Fruit fly (Drosophila melanogaster) whole organism, prepupa: Measurements from ENCODE around the gene Proc-R.

Source experiments
- CG10631 ChIP-seq: fragments of 200-800 bp; sonication (Bioruptor generic); optimal IDR thresholded peaks from 2 replicates; lab custom pipeline; 2016; ENCODE audit warnings: missing biosample characterization, missing genetic modification characterization
- CG10669 ChIP-seq: fragments of 200-800 bp; sonication (Bioruptor generic); optimal IDR thresholded peaks from 3 replicates; lab custom pipeline; 2018; ENCODE audit warnings: missing biosample characterization, mild to moderate bottlenecking, missing genetic modification characterization, moderate library complexity
- CG11294 ChIP-seq: fragments of 200-800 bp; sonication (Bioruptor generic); IDR thresholded peaks from 2 replicates; pipeline ENCODE4 v1.3.6; 2022; ENCODE audit warnings: missing biosample characterization, missing genetic modification characterization
- CG11762 ChIP-seq: fragments of 200-800 bp; sonication (Bioruptor generic); optimal IDR thresholded peaks from 3 replicates; lab custom pipeline; 2016; ENCODE audit warnings: missing biosample characterization, missing genetic modification characterization; ENCODE audit not compliant: insufficient read depth
- CG11902 ChIP-seq: fragments of 200-800 bp; sonication (Bioruptor generic); optimal IDR thresholded peaks from 3 replicates; lab custom pipeline; 2016; ENCODE audit warnings: missing biosample characterization, missing genetic modification characterization
- CG15336 ChIP-seq: fragments of 200-800 bp; sonication (Bioruptor generic); IDR thresholded peaks from 2 replicates; pipeline ENCODE4 v1.3.6; 2022; ENCODE audit warnings: missing biosample characterization, missing genetic modification characterization
- CG1621 ChIP-seq: fragments of 200-800 bp; sonication (Bioruptor generic); optimal IDR thresholded peaks from 3 replicates; lab custom pipeline; 2018; ENCODE audit warnings: missing biosample characterization, mild to moderate bottlenecking, missing genetic modification characterization
- CG16779 ChIP-seq: fragments of 200-800 bp; sonication (Bioruptor generic); optimal IDR thresholded peaks from 3 replicates; lab custom pipeline; 2017; ENCODE audit warnings: missing biosample characterization, mild to moderate bottlenecking, missing genetic modification characterization
- CG3032 ChIP-seq: fragments of 200-800 bp; optimal IDR thresholded peaks from 2 replicates; lab custom pipeline; 2019; ENCODE audit warnings: missing biosample characterization, mild to moderate bottlenecking, missing genetic modification characterization, moderate library complexity
- CG32006 ChIP-seq: fragments of 200-800 bp; sonication (Bioruptor generic); optimal IDR thresholded peaks from 3 replicates; lab custom pipeline; 2017; ENCODE audit warnings: missing biosample characterization, mild to moderate bottlenecking, missing genetic modification characterization
- CG34406 ChIP-seq: fragments of 200-800 bp; sonication (Bioruptor generic); optimal IDR thresholded peaks from 3 replicates; lab custom pipeline; 2016; ENCODE audit warnings: missing biosample characterization, missing genetic modification characterization
- CG3919 ChIP-seq: fragments of 200-800 bp; sonication (Bioruptor generic); optimal IDR thresholded peaks from 3 replicates; lab custom pipeline; 2016; ENCODE audit warnings: missing biosample characterization, missing genetic modification characterization
- CG4318 ChIP-seq: fragments of 200-800 bp; sonication (Bioruptor generic); optimal IDR thresholded peaks from 3 replicates; lab custom pipeline; 2017; ENCODE audit warnings: missing biosample characterization, mild to moderate bottlenecking, missing genetic modification characterization
- CG6276 ChIP-seq: fragments of 200-800 bp; sonication (Bioruptor generic); optimal IDR thresholded peaks from 2 replicates; lab custom pipeline; 2017; ENCODE audit warnings: missing biosample characterization, mild to moderate bottlenecking, missing genetic modification characterization
- CG6808 ChIP-seq: fragments of 200-800 bp; sonication (Bioruptor generic); optimal IDR thresholded peaks from 3 replicates; lab custom pipeline; 2017; ENCODE audit warnings: missing biosample characterization, missing genetic modification characterization, mild to moderate bottlenecking, moderate library complexity, missing genetic modification reagents
- CG7368 ChIP-seq: fragments of 200-800 bp; sonication (Bioruptor generic); optimal IDR thresholded peaks from 3 replicates; lab custom pipeline; 2016; ENCODE audit warnings: missing biosample characterization, missing genetic modification characterization
- CG8119 ChIP-seq: fragments of 200-800 bp; sonication (Bioruptor generic); IDR thresholded peaks from 3 replicates; pipeline ENCODE4 v1.3.6; 2022; ENCODE audit warnings: missing biosample characterization, missing genetic modification characterization
- CG8319 ChIP-seq: fragments of 200-800 bp; sonication (Bioruptor generic); optimal IDR thresholded peaks from 3 replicates; lab custom pipeline; 2016; ENCODE audit warnings: missing biosample characterization, missing genetic modification characterization
- CG9139 ChIP-seq: fragments of 200-800 bp; sonication (Bioruptor generic); optimal IDR thresholded peaks from 3 replicates; lab custom pipeline; 2017; ENCODE audit warnings: missing biosample characterization, mild to moderate bottlenecking, missing genetic modification characterization
- Eip75B ChIP-seq: fragments of 200-800 bp; sonication (Bioruptor generic); optimal IDR thresholded peaks from 3 replicates; lab custom pipeline; 2016; ENCODE audit warnings: missing biosample characterization, missing genetic modification characterization
- Eip78C ChIP-seq: fragments of 200-800 bp; sonication (Bioruptor generic); peaks from one replicate; lab custom pipeline; 2016; ENCODE audit warnings: missing biosample characterization, missing genetic modification characterization
- Ets21C ChIP-seq: fragments of 200-800 bp; sonication (Bioruptor generic); optimal IDR thresholded peaks from 3 replicates; lab custom pipeline; 2016; ENCODE audit warnings: missing biosample characterization, missing genetic modification characterization
- Ets96B ChIP-seq: fragments of 200-800 bp; optimal IDR thresholded peaks from 2 replicates; lab custom pipeline; 2019; ENCODE audit warnings: missing biosample characterization, mild to moderate bottlenecking, missing genetic modification characterization, moderate library complexity
- Gug ChIP-seq: fragments of 200-800 bp; sonication (Bioruptor generic); IDR thresholded peaks from 2 replicates; pipeline ENCODE4 v1.3.6; 2022; ENCODE audit warnings: missing biosample characterization, missing genetic modification characterization
- Hr38 ChIP-seq: sonication (Bioruptor generic); optimal IDR thresholded peaks from 2 replicates; lab custom pipeline; 2016; ENCODE audit warnings: missing biosample characterization, missing genetic modification characterization
- Hr39 ChIP-seq: fragments of 200-800 bp; sonication (Bioruptor generic); optimal IDR thresholded peaks from 2 replicates; lab custom pipeline; 2016; ENCODE audit warnings: missing biosample characterization, missing genetic modification characterization
- Lpt ChIP-seq: fragments of 200-800 bp; sonication (Bioruptor generic); optimal IDR thresholded peaks from 3 replicates; lab custom pipeline; 2016; ENCODE audit warnings: missing biosample characterization, missing genetic modification characterization
- Met ChIP-seq: fragments of 200-800 bp; sonication (Bioruptor generic); optimal IDR thresholded peaks from 3 replicates; lab custom pipeline; 2016; ENCODE audit warnings: missing biosample characterization, missing genetic modification characterization
- OdsH ChIP-seq: fragments of 200-800 bp; sonication (Bioruptor generic); optimal IDR thresholded peaks from 3 replicates; lab custom pipeline; 2016; ENCODE audit warnings: missing biosample characterization, missing genetic modification characterization
- Smox ChIP-seq: fragments of 200-800 bp; sonication (Bioruptor generic); optimal IDR thresholded peaks from 3 replicates; lab custom pipeline; 2016; ENCODE audit warnings: missing biosample characterization, missing genetic modification characterization
- Sox14 ChIP-seq: fragments of 200-800 bp; sonication (Bioruptor generic); optimal IDR thresholded peaks from 3 replicates; lab custom pipeline; 2016; ENCODE audit warnings: missing biosample characterization, missing genetic modification characterization
- achi ChIP-seq: fragments of 200-800 bp; sonication (Bioruptor generic); optimal IDR thresholded peaks from 3 replicates; lab custom pipeline; 2016; ENCODE audit warnings: missing biosample characterization, missing genetic modification characterization
- acj6 ChIP-seq: fragments of 200-800 bp; sonication (Bioruptor generic); optimal IDR thresholded peaks from 3 replicates; lab custom pipeline; 2016; ENCODE audit warnings: missing biosample characterization, missing genetic modification characterization
- cyc ChIP-seq: fragments of 200-800 bp; sonication (Bioruptor generic); optimal IDR thresholded peaks from 3 replicates; lab custom pipeline; 2016; ENCODE audit warnings: missing biosample characterization, missing genetic modification characterization
- dac ChIP-seq: fragments of 200-800 bp; sonication (Bioruptor generic); optimal IDR thresholded peaks from 2 replicates; lab custom pipeline; 2017; ENCODE audit warnings: missing biosample characterization, mild to moderate bottlenecking, missing genetic modification characterization
- dsx ChIP-seq: fragments of 200-800 bp; optimal IDR thresholded peaks from 3 replicates; lab custom pipeline; 2019; ENCODE audit warnings: missing biosample characterization, mild to moderate bottlenecking, missing genetic modification characterization, moderate library complexity; ENCODE audit not compliant: poor library complexity, severe bottlenecking
- esn ChIP-seq: fragments of 200-800 bp; sonication (Bioruptor generic); optimal IDR thresholded peaks from 2 replicates; lab custom pipeline; 2016; ENCODE audit warnings: missing biosample characterization, mild to moderate bottlenecking, missing genetic modification characterization, moderate library complexity
- fd85E ChIP-seq: fragments of 200-800 bp; sonication (Bioruptor generic); optimal IDR thresholded peaks from 3 replicates; lab custom pipeline; 2016; ENCODE audit warnings: missing biosample characterization, missing genetic modification characterization
- fkh ChIP-seq: fragments of 200-800 bp; sonication (Bioruptor generic); optimal IDR thresholded peaks from 3 replicates; lab custom pipeline; 2017; ENCODE audit warnings: missing biosample characterization, mild to moderate bottlenecking, missing genetic modification characterization, moderate library complexity
- lz ChIP-seq: fragments of 200-800 bp; sonication (Bioruptor generic); optimal IDR thresholded peaks from 3 replicates; lab custom pipeline; 2016; ENCODE audit warnings: missing biosample characterization, missing genetic modification characterization
- net ChIP-seq: fragments of 200-800 bp; sonication (Bioruptor generic); optimal IDR thresholded peaks from 3 replicates; lab custom pipeline; 2016; ENCODE audit warnings: missing biosample characterization, missing genetic modification characterization
- pdm3 ChIP-seq: fragments of 200-800 bp; sonication (Bioruptor generic); optimal IDR thresholded peaks from 3 replicates; lab custom pipeline; 2016; ENCODE audit warnings: missing biosample characterization, missing genetic modification characterization
- salr ChIP-seq, 2 experiments: fragments of 200-800 bp; sonication (Bioruptor generic); optimal IDR thresholded peaks; 3 replicates each; lab custom pipeline; 2016 to 2018; ENCODE audit warnings: missing biosample characterization in 2 of 2, missing genetic modification characterization in 2 of 2, mild to moderate bottlenecking in 1 of 2
- spab ChIP-seq: fragments of 200-800 bp; sonication (Bioruptor generic); optimal IDR thresholded peaks from 2 replicates; lab custom pipeline; 2017; ENCODE audit warnings: missing biosample characterization, mild to moderate bottlenecking, missing genetic modification characterization, missing genetic modification reagents
- ss ChIP-seq, 2 experiments: fragments of 200-800 bp; sonication (Bioruptor generic); optimal IDR thresholded peaks; 2 replicates in 1 of 2; 3 replicates in 1 of 2; lab custom pipeline; 2017 to 2018; ENCODE audit warnings: mild to moderate bottlenecking in 2 of 2, missing biosample characterization in 2 of 2, missing genetic modification characterization in 2 of 2, moderate library complexity in 1 of 2
- topi ChIP-seq: fragments of 200-800 bp; sonication (Bioruptor generic); optimal IDR thresholded peaks from 3 replicates; lab custom pipeline; 2016; ENCODE audit warnings: missing biosample characterization, missing genetic modification characterization
- vri ChIP-seq: fragments of 200-800 bp; sonication (Bioruptor generic); optimal IDR thresholded peaks from 3 replicates; lab custom pipeline; 2016; ENCODE audit warnings: missing biosample characterization, mild to moderate bottlenecking, missing genetic modification characterization

The Proc-R gene

DNA sequence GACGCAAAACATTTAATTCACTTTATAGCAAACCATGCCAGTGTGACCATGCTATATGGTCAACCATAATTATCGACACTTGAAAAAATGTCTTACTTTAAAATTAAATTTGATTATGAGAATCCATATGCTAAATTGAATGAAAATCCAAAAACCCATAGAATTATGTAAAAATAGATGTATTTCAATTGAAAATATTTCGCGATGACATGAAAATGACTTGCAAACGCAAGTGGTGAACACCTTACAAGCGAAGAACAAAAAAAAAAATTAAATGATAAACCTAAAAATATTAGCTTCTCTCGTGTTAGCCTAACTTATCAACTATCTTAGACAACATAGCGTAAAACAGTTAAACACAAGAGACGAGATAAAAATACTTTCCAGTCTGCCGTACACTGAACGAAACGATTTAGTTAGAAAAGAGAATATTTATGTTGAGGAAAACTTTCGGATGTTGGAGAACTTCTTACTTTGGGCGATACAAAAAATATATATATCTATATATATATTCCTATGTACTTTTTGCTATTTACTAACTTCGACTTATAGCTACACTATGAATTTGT lies 27.8 kb upstream of the Proc-R start (continued):
- no peak for TF ChIP-seq dsx (GFP tag; lab: Kevin White, UChicago)
- peak; percentile 67 for TF ChIP-seq CG32006 (GFP tag; lab: Kevin White, UChicago)
- no peak for TF ChIP-seq CG7368 (GFP tag; lab: Kevin White, UChicago)
- TF ChIP-seq Hr38 (GFP tag; lab: Kevin White, UChicago), result no peak
- peak; percentile 67 for TF ChIP-seq Gug
- TF ChIP-seq salr (GFP tag; optimal IDR thresholded peaks at IDR 0.05; lab: Kevin White, UChicago), result peak in 1 of 2 experiments; percentile 57
- no peak for TF ChIP-seq CG1621 (tag; lab: Kevin White, UChicago)
- TF ChIP-seq OdsH (GFP tag; lab: Kevin White, UChicago), result peak; percentile 62
- peak; percentile 31 for TF ChIP-seq CG4318 (GFP tag; lab: Kevin White, UChicago)
- TF ChIP-seq achi (GFP tag; lab: Kevin White, UChicago), result peak; percentile 49
- TF ChIP-seq Lpt (GFP tag; lab: Kevin White, UChicago), result peak; percentile 54
- peak; percentile 61 for TF ChIP-seq CG3919 (GFP tag; lab: Kevin White, UChicago)
- TF ChIP-seq CG8319, result peak; percentile 37
- peak; percentile 51 for TF ChIP-seq net (GFP tag; lab: Kevin White, UChicago)
- TF ChIP-seq CG15336 (GFP tag; lab: Robert Waterston, UW), result peak; percentile 78
- TF ChIP-seq CG10669 (GFP tag; lab: Kevin White, UChicago), result peak; percentile 51
- peak; percentile 74 for TF ChIP-seq Smox (GFP tag; lab: Kevin White, UChicago)
- no peak for TF ChIP-seq fkh (GFP tag; lab: Kevin White, UChicago)
- peak; percentile 90 for TF ChIP-seq Eip78C (GFP tag; lab: Kevin White, UChicago)
- peak; percentile 64 for TF ChIP-seq CG8119 (GFP tag; lab: Robert Waterston, UW)
- peak; percentile 44 for TF ChIP-seq Eip75B
- peak; percentile 69 for TF ChIP-seq pdm3
- TF ChIP-seq Met, result peak; percentile 62
- TF ChIP-seq vri (GFP tag; lab: Kevin White, UChicago), result peak; percentile 29

DNA sequence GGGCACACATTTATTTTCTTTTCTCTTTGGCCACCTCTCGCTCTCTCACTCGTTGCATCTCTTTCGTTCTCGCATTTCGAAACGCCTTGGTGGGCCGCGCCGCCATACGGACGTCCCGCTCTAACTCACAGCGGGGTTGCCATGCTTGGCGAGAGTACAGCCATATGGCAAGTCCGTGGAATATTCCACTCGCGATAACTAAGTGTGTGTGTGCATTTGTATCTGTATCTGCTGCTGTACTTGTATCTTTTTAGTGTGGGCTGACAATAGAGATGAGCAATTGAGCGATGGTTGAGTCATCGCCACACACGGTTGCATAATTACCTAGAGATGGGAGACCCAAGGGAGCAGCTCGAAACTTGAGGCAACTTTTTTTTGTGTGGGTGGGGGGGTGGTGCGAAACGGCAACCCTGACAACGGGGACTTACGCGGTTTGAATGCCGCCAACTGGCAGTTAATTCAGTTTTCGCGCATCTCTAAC lies 23.2 kb upstream of the Proc-R start:
- TF ChIP-seq vri (GFP tag; lab: Kevin White, UChicago), result peak; percentile 99
- peak; percentile 66 for TF ChIP-seq CG16779 (tag; lab: Kevin White, UChicago)
- peak; percentile 89 for TF ChIP-seq cyc (GFP tag; lab: Kevin White, UChicago)
- TF ChIP-seq net (GFP tag; lab: Kevin White, UChicago), result peak; percentile 78
- peak; percentile 17 for TF ChIP-seq spab (GFP tag; lab: Kevin White, UChicago)
- TF ChIP-seq dac, result peak; percentile 60
- peak; percentile 59 for TF ChIP-seq fd85E (GFP tag; lab: Kevin White, UChicago)
- TF ChIP-seq topi (GFP tag; lab: Kevin White, UChicago), result peak; percentile 89
- peak; percentile 69 for TF ChIP-seq dsx (GFP tag; lab: Kevin White, UChicago)
- TF ChIP-seq CG34406 (GFP tag; lab: Kevin White, UChicago), result peak; percentile 79
- peak; percentile 73 for TF ChIP-seq CG8319
- TF ChIP-seq fkh (GFP tag; lab: Kevin White, UChicago), result peak; percentile 89
- peak; percentile 67 to 71 for TF ChIP-seq ss (GFP tag; optimal IDR thresholded peaks at IDR 0.05; lab: Kevin White, UChicago)
- peak; percentile 8 for TF ChIP-seq CG11762 (GFP tag; lab: Kevin White, UChicago)
- TF ChIP-seq CG11294 (GFP tag; lab: Robert Waterston, UW), result peak; percentile 81
- peak; percentile 79 for TF ChIP-seq acj6 (GFP tag; lab: Kevin White, UChicago)
- TF ChIP-seq salr (GFP tag; optimal IDR thresholded peaks at IDR 0.05; lab: Kevin White, UChicago), result peak; percentile 32 to 47
- peak; percentile 84 for TF ChIP-seq OdsH (GFP tag; lab: Kevin White, UChicago)
- TF ChIP-seq CG6808, result peak; percentile 53
- peak; percentile 72 for TF ChIP-seq CG6276
- peak; percentile 82 for TF ChIP-seq Ets21C (GFP tag; lab: Kevin White, UChicago)
- peak; percentile 88 for TF ChIP-seq Hr39 (GFP tag; lab: Kevin White, UChicago)
- TF ChIP-seq CG4318 (GFP tag; lab: Kevin White, UChicago), result peak; percentile 47
- peak; percentile 91 for TF ChIP-seq lz (GFP tag; lab: Kevin White, UChicago)
- TF ChIP-seq esn (GFP tag; lab: Kevin White, UChicago), result peak; percentile 84
- TF ChIP-seq pdm3, result peak; percentile 84
- peak; percentile 80 for TF ChIP-seq CG10631 (GFP tag; lab: Kevin White, UChicago)
- TF ChIP-seq achi (GFP tag; lab: Kevin White, UChicago), result peak; percentile 72
- peak; percentile 67 for TF ChIP-seq CG3032
- peak; percentile 82 for TF ChIP-seq Sox14
- peak; percentile 74 for TF ChIP-seq Gug
- peak; percentile 87 for TF ChIP-seq Smox (GFP tag; lab: Kevin White, UChicago)
- TF ChIP-seq CG32006 (GFP tag; lab: Kevin White, UChicago), result peak; percentile 75
- peak; percentile 83 for TF ChIP-seq CG11902 (GFP tag; lab: Kevin White, UChicago)
- TF ChIP-seq Ets96B (tag; lab: Kevin White, UChicago), result peak; percentile 61
- peak; percentile 32 for TF ChIP-seq CG9139 (GFP tag; lab: Kevin White, UChicago)
